Fruit fly (Drosophila melanogaster) ovary, adult (tissue): ENCODE measurements around the gene CG7320.

Source experiments
- CG17801 ChIP-seq: fragments of 200-800 bp; optimal IDR thresholded peaks from 2 replicates; lab custom pipeline; 2019; ENCODE audit warnings: missing biosample characterization, mild to moderate bottlenecking, missing genetic modification characterization, moderate library complexity; ENCODE audit not compliant: partially characterized antibody

The CG7320 gene

DNA sequence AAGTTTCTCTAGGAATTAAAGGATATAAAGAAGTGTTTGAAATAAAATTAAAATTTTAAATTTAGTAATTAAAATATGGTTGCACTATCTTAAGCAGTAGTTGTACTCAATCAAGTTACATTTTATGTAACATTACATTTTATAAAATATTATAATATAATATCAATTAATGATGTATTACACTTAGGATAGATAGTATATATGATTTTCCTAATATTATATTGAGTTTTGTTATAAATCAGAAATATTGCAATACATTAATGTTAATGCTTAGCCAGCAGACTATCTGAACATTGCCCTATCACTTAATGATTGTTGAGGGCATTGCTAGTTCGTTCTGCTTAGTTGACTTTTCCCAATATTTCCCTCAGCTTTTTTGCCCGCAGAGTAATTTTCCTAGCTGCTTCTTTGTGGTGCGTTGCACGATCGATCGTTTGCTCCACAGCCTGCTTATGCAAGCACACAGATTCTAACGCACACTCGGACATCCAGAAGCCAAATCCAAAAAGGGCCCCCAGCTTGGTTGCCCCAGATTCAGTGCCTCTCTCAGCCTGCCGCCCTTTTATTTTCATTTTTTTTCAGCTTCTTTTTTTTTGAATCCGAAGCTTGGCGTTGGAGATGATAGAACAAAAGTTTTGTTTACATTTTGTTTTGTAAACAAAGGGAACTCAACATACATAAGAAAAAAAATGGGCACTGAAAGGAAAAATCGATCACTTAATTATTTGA lies 25.6 kb downstream of the CG7320 start:
- no peak for TF ChIP-seq CG17801 (GFP tag; lab: Kevin White, UChicago)

DNA sequence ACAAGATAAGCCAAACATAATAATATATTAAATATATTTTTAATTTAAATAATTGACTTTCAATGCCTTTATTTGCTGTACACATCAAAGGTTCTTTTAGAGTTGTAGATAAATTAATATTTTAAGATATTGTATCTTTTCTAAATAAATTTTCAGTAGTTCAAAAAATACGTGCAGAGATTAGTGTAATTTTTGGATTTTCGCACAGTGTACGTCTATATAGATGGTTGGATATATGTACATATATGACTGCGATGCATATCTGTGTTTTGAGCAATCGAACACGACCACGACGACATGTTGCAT lies 26.1 kb downstream of the CG7320 start:
- no peak for TF ChIP-seq CG17801 (GFP tag; lab: Kevin White, UChicago)

DNA sequence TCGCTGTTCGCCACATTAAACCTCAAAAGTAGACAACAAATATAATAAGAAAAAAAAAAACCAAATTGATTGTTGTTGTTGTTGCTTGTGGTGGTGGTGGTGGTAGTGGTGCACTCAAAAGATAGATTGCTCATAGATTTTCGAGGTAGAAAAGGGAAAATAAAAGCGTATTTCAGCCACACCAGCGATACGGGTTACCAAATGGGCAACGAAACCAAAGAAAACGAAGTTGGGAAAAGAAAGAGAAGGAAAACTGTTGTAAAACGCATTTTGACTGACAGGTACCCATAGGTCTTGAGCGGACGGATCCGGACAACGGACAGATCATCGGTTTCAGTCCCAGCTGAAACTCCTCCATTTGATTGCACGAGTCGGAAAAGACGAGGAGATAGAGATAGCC lies 27.2 kb downstream of the CG7320 start:
- TF ChIP-seq CG17801 (GFP tag; lab: Kevin White, UChicago) = no peak

DNA sequence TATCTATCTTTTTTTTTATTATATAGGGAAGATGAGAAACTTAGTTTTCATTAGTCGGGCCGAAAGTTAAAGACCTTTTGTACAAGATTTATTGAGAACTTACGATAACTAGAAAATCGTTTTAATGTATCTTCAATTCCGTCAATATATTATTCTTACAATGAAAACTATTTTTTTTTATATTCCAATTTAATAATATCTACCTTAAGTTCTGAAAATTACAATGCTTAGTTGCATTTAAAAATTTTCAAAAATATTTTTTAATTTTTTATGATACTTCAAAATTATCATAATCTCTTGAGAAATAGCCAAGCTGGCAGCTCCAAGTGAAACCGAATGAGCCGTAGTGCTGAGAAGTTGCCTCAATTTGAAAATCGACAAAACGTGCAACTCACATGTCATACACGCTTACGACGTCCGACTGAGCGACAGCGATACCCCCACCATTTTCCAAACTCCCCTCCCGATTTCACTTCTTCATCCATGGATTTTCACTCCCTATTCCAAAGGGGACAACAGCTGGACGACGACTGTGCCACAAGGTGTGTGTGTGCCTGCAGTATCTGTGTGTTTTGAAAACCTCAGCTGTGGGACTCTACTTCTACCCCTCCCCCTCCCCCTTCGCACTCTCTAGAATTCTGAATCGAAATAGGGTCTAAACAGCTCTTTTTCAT lies 27.8 kb downstream of the CG7320 start:
- no peak for TF ChIP-seq CG17801 (GFP tag; lab: Kevin White, UChicago)

DNA sequence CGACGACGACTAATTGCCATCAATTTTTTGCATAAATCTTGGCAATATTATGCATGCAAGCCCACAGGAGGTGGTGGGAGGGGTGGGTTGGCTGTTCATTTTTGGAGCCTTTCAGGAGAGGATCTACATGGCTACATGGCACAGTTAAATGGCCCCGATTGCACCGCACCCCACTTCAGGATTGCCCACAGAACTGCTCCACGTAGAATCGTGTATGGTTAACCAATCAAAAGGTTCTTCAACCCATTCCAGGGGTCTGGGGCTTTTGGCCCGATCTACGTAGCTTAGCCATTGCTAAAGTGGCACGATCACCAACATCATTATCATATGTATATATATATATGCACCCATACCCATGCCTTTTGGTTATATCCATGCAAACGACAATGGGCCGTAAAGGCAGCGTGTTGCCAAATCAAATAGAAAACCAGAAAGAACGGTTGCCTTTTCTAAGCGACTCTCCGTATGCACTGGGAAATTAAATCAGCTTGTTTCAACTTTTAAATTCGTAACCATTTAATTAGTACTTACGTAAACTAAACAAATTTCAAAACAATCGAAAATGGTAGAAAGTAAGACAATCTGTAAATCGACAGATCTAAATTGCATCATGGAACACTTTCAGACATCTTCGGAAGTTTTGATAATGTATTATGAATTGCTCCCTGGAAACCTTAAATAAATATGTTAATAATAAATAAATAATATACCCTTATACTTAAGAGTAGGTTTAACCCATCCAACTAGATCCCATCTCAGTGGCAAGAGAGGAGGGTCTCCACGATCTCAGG lies 29.9 kb downstream of the CG7320 start:
- no peak for TF ChIP-seq CG17801 (GFP tag; lab: Kevin White, UChicago)

DNA sequence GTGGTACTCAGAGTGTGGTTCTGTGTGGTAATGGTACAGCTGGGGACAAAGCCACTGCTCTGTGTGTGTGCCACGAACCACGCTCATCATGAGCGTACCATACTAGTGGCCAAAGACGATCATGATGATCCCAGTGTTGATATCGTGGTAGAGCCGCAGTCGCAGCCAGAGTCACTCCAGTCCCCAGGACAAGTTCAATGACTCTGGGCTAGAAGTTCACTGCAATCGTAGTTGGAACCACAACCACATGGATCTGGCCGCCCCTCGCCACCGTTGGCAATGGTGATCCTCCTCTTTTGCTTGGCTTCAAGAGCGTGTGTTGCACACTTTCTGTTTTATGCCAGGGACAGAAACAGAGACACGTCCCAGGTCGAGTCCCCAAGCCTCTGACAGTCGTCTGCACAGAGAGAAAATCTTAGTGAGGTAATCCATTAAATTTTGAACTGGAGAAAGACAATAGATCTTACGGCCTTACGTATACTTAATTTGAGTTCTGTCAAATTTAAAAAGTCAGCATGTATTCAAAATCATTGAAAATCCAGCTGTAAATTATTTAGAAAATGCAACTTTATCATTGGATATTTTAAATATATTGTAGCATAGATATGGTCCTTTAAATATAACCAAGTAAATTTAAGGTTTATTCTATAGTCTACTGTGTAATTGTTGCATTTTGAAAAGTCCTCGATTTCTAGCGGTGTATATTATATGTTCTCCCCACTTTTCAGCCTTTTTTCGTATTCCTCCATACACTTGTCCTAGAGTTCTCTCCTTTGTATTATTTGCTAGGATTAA lies 30.8 kb downstream of the CG7320 start:
- TF ChIP-seq CG17801 (GFP tag; lab: Kevin White, UChicago) = no peak

DNA sequence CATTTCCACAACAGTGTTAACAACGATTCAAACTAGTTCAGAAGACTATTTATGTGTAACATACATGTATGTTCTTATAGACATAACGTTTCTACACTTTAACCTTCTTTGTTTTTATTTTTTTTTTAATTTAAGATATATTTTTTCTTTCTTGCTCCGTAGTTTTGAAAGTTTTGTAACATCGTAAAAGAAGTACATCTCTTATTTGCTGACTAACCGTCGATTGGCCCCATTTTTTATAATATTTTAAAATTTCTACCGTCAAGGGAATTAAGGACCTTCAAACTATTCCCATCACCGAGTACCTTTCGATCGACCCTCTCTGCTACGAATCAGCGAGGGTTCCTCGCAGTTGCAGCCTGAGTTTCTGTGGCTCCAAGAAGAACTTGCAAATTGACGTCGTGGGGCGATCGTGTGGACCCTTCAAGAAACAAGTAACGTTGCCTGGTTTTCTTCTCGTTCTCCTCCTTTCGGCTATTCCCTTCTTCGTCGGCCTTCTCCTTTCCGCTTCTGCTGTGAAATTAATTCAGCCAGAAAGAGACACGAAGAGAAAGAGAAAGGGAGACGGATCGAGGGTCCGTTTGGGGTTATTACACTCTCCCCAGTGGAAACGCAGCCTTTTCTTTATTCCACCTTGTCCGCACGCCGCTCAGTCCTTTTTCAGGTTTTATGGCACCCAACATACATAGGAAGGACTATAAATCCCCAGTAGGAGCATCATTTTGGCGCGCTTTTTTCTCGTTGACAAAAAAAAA lies 31.9 kb downstream of the CG7320 start:
- TF ChIP-seq CG17801 (GFP tag; lab: Kevin White, UChicago) = no peak

DNA sequence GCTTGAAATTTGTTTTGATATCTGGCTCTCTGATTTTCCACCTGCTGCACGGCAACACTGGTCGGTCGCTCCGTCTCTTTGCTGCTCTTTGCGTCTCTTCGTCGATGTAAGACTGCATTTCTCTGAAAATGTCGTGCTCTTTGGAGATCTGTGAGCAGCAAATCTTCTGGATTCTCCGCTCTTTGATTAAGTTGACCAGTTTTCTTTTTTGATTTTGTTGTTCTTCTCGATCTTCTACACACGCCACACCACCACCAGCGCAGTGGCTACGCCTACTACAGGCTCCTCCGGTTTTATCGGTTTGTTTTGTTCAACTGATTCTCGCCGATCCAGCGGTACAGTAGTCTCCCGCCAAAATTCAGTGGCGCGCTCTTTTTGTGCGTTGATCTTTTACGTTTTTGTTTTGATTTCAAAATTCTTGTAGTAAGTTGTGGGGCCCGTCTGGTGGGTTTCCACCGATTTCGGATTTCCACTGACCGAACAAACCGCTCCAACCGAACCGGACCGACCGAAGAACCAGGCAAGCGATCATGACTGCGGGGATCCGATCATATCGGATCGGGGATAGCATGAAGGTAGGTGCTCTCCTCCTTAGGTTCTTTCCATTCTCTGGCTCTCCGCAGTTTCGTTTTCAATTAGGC lies 33.0 kb downstream of the CG7320 start:
- TF ChIP-seq CG17801 (GFP tag; lab: Kevin White, UChicago) = no peak

DNA sequence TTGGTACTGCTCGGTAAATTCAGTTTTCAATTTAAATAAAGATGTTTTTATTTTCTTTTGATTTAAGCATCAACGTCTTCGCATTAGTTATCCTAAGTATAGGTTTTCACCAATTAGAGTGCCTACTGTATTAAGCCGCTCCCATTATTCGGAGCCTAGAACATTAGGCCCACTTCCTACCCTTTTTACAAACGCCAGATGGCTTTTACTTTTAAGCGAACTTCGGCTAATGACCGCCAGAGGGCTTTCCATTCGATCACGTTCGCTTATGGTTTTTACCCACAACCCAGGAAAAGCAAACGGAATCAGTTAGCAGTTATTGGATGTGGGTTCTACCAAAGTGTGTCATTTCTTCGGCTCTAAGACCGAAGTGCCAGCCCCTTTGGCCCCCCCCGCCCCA lies 34.1 kb downstream of the CG7320 start:
- TF ChIP-seq CG17801 (GFP tag; lab: Kevin White, UChicago) = no peak

DNA sequence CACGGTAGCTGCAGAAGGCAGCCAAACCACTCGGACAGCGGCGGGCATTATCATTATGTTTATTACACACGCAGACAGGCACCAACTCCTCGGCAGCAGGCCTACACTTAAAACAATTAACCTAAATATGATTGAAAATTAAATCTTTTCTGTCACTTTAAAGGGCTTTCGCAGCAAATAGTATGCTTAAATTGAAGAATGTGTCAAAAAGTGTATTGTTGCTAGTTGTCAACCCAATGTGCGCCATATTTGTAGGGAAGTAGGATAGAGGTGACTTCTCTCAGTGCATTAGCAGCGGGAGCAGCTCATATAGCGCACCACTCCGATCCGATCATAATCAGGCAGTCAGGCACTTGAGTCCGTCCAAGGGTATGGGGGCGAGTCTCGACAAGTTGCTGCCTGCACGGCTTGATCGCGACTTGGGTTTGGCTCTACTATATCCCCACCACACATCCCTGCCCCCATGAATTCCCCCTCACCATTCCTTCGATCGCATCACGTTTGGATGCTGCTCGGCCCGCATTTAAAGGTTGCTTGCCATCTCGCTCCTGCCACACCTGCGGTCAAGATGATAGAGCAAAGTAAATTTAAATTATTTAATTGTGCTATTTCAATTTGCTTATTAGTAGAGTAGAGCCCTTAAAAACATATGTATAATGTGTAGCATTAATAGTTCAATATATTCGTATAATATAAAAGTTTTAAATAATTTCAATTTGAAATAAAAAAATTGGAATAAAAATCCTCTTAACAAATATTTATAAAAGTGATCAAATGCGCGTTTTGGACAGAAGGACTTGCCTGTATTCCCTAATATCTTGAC lies 34.7 kb downstream of the CG7320 start:
- no peak for TF ChIP-seq CG17801 (GFP tag; lab: Kevin White, UChicago)

DNA sequence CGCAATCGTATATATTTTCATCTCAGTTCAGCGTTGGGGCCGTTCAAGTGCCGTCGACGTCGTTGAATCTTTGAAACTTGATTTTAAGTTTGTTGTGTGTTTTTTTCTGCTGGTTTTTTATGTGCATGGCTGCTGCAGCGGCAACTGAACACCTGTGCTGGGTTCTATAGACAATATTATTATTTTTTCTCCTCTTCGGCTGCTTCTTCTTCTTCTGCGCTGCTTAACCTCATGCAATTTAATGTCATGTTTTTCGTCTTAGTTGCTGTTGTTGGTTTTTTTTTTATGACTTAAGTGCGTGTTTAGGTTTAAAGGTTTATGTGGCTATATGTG lies 35.3 kb downstream of the CG7320 start:
- no peak for TF ChIP-seq CG17801 (GFP tag; lab: Kevin White, UChicago)

DNA sequence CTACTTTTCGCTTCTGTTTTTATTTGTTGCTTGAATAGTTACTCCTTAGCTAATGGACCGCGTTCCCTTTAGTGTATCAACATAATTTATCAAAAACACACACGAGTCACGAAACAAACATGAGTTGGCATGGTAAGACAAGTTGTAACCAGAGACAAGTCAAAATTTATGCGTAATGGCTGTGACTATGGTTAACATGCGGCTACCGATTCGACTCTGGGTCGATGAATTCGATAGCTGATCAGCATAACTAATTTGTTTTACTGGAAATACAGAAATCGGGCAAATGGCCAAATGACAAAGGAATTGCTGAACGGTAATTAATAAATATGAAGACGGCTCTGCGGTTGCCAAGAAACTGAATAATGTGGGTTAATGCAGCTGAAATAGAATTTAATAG lies 36.5 kb downstream of the CG7320 start:
- no peak for TF ChIP-seq CG17801 (GFP tag; lab: Kevin White, UChicago)

DNA sequence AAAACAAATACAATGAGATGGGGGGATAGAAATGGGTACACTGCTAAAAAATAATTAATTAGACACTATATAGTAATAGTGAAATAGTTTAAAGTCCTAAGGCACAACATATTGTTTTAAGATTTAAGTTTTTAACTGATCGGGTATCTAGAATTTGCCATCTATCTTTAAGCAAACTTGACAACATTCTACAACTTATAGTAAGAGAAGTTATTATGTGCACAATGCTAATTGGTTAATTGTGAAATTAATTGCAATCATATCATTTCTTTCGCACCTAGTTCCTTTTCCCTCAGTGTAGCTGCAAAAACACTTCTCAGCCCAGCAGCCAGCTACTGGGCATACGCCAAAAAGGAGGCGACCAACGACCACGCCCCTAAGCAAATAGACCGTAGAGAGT lies 37.3 kb downstream of the CG7320 start:
- TF ChIP-seq CG17801 (GFP tag; lab: Kevin White, UChicago) = no peak
